Fruit fly (Drosophila melanogaster): ENCODE measurements around the gene Polr2A.

- peak; percentile 84 for TF ChIP-seq rgr (GFP tag; optimal IDR thresholded peaks at IDR 0.05)
- TF ChIP-seq Dfd (GFP tag; optimal IDR thresholded peaks at IDR 0.05) = no peak
- peak; percentile 78 for TF ChIP-seq h (GFP tag; optimal IDR thresholded peaks at IDR 0.05)
- TF ChIP-seq HLH106 (tag; optimal IDR thresholded peaks at IDR 0.05) = peak; percentile 85
- peak; percentile 61 for TF ChIP-seq dmrt93B (GFP tag; optimal IDR thresholded peaks at IDR 0.05)
- peak; percentile 63 for TF ChIP-seq ey (GFP tag; optimal IDR thresholded peaks at IDR 0.05)
- TF ChIP-seq br (GFP tag; optimal IDR thresholded peaks at IDR 0.05) = peak; percentile 53
- peak; percentile 79 for TF ChIP-seq psq (GFP tag; optimal IDR thresholded peaks at IDR 0.05)
These were observed 10.1 kb downstream of the Polr2A start for dm6 chrX:11559728-11560724.
